Fruit fly (Drosophila melanogaster): ENCODE measurements around the gene Oatp74D.

dm6 chr3L:17496871-17497492 is 10.1 kb downstream of the Oatp74D start:
- TF ChIP-seq EcR (GFP tag; optimal IDR thresholded peaks at IDR 0.05) (peak; percentile 84), CG13204 (GFP tag; optimal IDR thresholded peaks at IDR 0.05) (peak; percentile 40), CG14655 (GFP tag; optimal IDR thresholded peaks at IDR 0.05) (peak; percentile 83), CG8301 (tag; optimal IDR thresholded peaks at IDR 0.05) (peak; percentile 65), rn (GFP tag; IDR thresholded peaks at IDR 0.05) (peak; percentile 58), CG12605 (GFP tag; IDR thresholded peaks at IDR 0.05) (0 out of 2 replicates have a peak, but pooled peaks have one; percentile 51), fd96Ca (GFP tag; IDR thresholded peaks at IDR 0.05) (no peak; the same call in 1 of the 3 replicates), D1 (tag; optimal IDR thresholded peaks at IDR 0.05) (peak; percentile 73), gl (tag; optimal IDR thresholded peaks at IDR 0.05) (peak; percentile 48), Pif1B (GFP tag; optimal IDR thresholded peaks at IDR 0.05) (peak; percentile 81)
